Worm (Caenorhabditis elegans) whole organism, L3 larva: ENCODE results near the gene K08A2.2.

Experiments used
- R02D3.7 ChIP-seq: fragments of 150-350 bp; optimal IDR thresholded peaks from 2 replicates; lab custom pipeline; 2014; ENCODE audit warnings: missing biosample characterization, missing genetic modification characterization
- ZK546.5 ChIP-seq: sonication (generic microtip); optimal IDR thresholded peaks from 2 replicates; lab custom pipeline; 2017; ENCODE audit warnings: missing biosample characterization, missing genetic modification characterization
- aly-2 ChIP-seq: fragments of 150-350 bp; optimal IDR thresholded peaks from 2 replicates; lab custom pipeline; 2014; ENCODE audit warnings: missing biosample characterization, missing genetic modification characterization
- ama-1 ChIP-seq: fragments of 150-350 bp; optimal IDR thresholded peaks from 2 replicates; lab custom pipeline; 2018
- ceh-28 ChIP-seq: fragments of 150-350 bp; optimal IDR thresholded peaks from 2 replicates; lab custom pipeline; 2014; ENCODE audit warnings: missing biosample characterization, missing genetic modification reagents, missing genetic modification characterization
- ceh-82 ChIP-seq: fragments of 150-350 bp; optimal IDR thresholded peaks from 2 replicates; lab custom pipeline; 2014; ENCODE audit warnings: missing biosample characterization, missing genetic modification characterization
- daf-12 ChIP-seq: fragments of 150-350 bp; optimal IDR thresholded peaks from 2 replicates; lab custom pipeline; 2014; ENCODE audit warnings: missing biosample characterization, missing genetic modification reagents, missing genetic modification characterization
- egl-5 ChIP-seq: fragments of 150-350 bp; optimal IDR thresholded peaks from 2 replicates; lab custom pipeline; 2017; ENCODE audit warnings: missing biosample characterization, missing genetic modification reagents, missing genetic modification characterization, inconsistent platforms
- elt-1 ChIP-seq: fragments of 150-350 bp; optimal IDR thresholded peaks from 2 replicates; lab custom pipeline; 2014; ENCODE audit warnings: missing biosample characterization, missing genetic modification characterization
- elt-2 ChIP-seq: sonication (generic microtip); optimal IDR thresholded peaks from 2 replicates; lab custom pipeline; 2016; ENCODE audit warnings: missing genetic modification reagents, mild to moderate bottlenecking, missing genetic modification characterization, missing compliant biosample characterization
- elt-3 ChIP-seq, 3 experiments: fragments of 150-350 bp in 1 of 3; sonication (generic microtip) in 2 of 3; optimal IDR thresholded peaks; 2 replicates in 2 of 3; 4 replicates in 1 of 3; lab custom pipeline; 2014 to 2017; ENCODE audit warnings: missing biosample characterization in 3 of 3, missing genetic modification characterization in 3 of 3
- eor-1 ChIP-seq, 2 experiments: fragments of 150-350 bp; optimal IDR thresholded peaks; 2 replicates each; lab custom pipeline; 2014 to 2018; ENCODE audit warnings: missing biosample characterization in 2 of 2, missing genetic modification characterization in 2 of 2
- fkh-2 ChIP-seq: fragments of 150-350 bp; optimal IDR thresholded peaks from 2 replicates; lab custom pipeline; 2014; ENCODE audit warnings: missing biosample characterization, missing genetic modification reagents, missing genetic modification characterization
- fos-1 ChIP-seq: fragments of 150-350 bp; optimal IDR thresholded peaks from 2 replicates; lab custom pipeline; 2014; ENCODE audit warnings: missing biosample characterization, missing genetic modification characterization
- hmg-11 ChIP-seq: sonication (generic microtip); optimal IDR thresholded peaks from 2 replicates; lab custom pipeline; 2016; ENCODE audit warnings: missing genetic modification characterization, missing compliant biosample characterization
- jun-1 ChIP-seq: fragments of 150-350 bp; optimal IDR thresholded peaks from 2 replicates; lab custom pipeline; 2014; ENCODE audit warnings: missing biosample characterization, missing genetic modification reagents, missing genetic modification characterization
- lin-39 ChIP-seq: fragments of 150-350 bp; optimal IDR thresholded peaks from 2 replicates; lab custom pipeline; 2018; ENCODE audit warnings: missing biosample characterization, missing genetic modification reagents, missing genetic modification characterization
- lsy-12 ChIP-seq: sonication (generic microtip); optimal IDR thresholded peaks from 2 replicates; lab custom pipeline; 2016; ENCODE audit warnings: mild to moderate bottlenecking, missing genetic modification characterization, missing compliant biosample characterization
- mdl-1 ChIP-seq: fragments of 150-350 bp; optimal IDR thresholded peaks from 2 replicates; lab custom pipeline; 2014; ENCODE audit warnings: missing biosample characterization, missing genetic modification characterization
- mml-1 ChIP-seq: fragments of 150-350 bp; sonication (generic microtip); optimal IDR thresholded peaks from 3 replicates; lab custom pipeline; 2014; ENCODE audit warnings: missing biosample characterization, missing genetic modification characterization
- nfya-1 ChIP-seq: sonication (generic microtip); optimal IDR thresholded peaks from 2 replicates; lab custom pipeline; 2017; ENCODE audit warnings: missing genetic modification characterization, mild to moderate bottlenecking, missing compliant biosample characterization, antibody characterized with exemption, moderate library complexity; ENCODE audit not compliant: insufficient read depth
- nhr-11 ChIP-seq: fragments of 150-350 bp; optimal IDR thresholded peaks from 2 replicates; lab custom pipeline; 2014; ENCODE audit warnings: missing biosample characterization, missing genetic modification characterization
- nhr-23 ChIP-seq: fragments of 150-350 bp; optimal IDR thresholded peaks from 2 replicates; lab custom pipeline; 2014; ENCODE audit warnings: missing biosample characterization, missing genetic modification reagents, missing genetic modification characterization
- nhr-28 ChIP-seq: fragments of 150-350 bp; optimal IDR thresholded peaks from 2 replicates; lab custom pipeline; 2014; ENCODE audit warnings: missing biosample characterization, missing genetic modification characterization
- nhr-43 ChIP-seq: sonication (generic microtip); optimal IDR thresholded peaks from 2 replicates; lab custom pipeline; 2016; ENCODE audit warnings: mild to moderate bottlenecking, missing genetic modification characterization, missing compliant biosample characterization; ENCODE audit not compliant: poor library complexity, severe bottlenecking
- nhr-67 ChIP-seq: fragments of 150-350 bp; optimal IDR thresholded peaks from 2 replicates; lab custom pipeline; 2014; ENCODE audit warnings: missing biosample characterization, missing genetic modification characterization
- pha-4 ChIP-seq: fragments of 150-350 bp; optimal IDR thresholded peaks from 2 replicates; lab custom pipeline; 2014; ENCODE audit warnings: missing biosample characterization, missing genetic modification reagents, missing genetic modification characterization
- pqm-1 ChIP-seq: fragments of 150-350 bp; optimal IDR thresholded peaks from 2 replicates; lab custom pipeline; 2017; ENCODE audit warnings: missing biosample characterization, missing genetic modification characterization, inconsistent platforms
- sea-2 ChIP-seq: fragments of 150-350 bp; sonication (generic microtip); optimal IDR thresholded peaks from 4 replicates; lab custom pipeline; 2014; ENCODE audit warnings: missing biosample characterization, missing genetic modification reagents, missing genetic modification characterization
- skn-1 ChIP-seq: fragments of 150-350 bp; optimal IDR thresholded peaks from 2 replicates; lab custom pipeline; 2014; ENCODE audit warnings: missing biosample characterization, missing genetic modification characterization
- tbx-2 ChIP-seq: sonication (generic microtip); optimal IDR thresholded peaks from 2 replicates; lab custom pipeline; 2016; ENCODE audit warnings: mild to moderate bottlenecking, missing genetic modification characterization, missing compliant biosample characterization
- unc-39 ChIP-seq: sonication (generic microtip); optimal IDR thresholded peaks from 4 replicates; lab custom pipeline; 2017; ENCODE audit warnings: missing biosample characterization, missing genetic modification characterization
- unc-62 ChIP-seq: fragments of 150-350 bp; sonication (generic microtip); optimal IDR thresholded peaks from 4 replicates; lab custom pipeline; 2014; ENCODE audit warnings: missing biosample characterization, missing genetic modification reagents, missing genetic modification characterization
- zag-1 ChIP-seq: fragments of 150-350 bp; optimal IDR thresholded peaks from 2 replicates; lab custom pipeline; 2014; ENCODE audit warnings: missing biosample characterization, missing genetic modification characterization
- ztf-11 ChIP-seq: fragments of 150-350 bp; optimal IDR thresholded peaks from 2 replicates; lab custom pipeline; 2014; ENCODE audit warnings: missing biosample characterization, missing genetic modification characterization

Gene K08A2.2

DNA sequence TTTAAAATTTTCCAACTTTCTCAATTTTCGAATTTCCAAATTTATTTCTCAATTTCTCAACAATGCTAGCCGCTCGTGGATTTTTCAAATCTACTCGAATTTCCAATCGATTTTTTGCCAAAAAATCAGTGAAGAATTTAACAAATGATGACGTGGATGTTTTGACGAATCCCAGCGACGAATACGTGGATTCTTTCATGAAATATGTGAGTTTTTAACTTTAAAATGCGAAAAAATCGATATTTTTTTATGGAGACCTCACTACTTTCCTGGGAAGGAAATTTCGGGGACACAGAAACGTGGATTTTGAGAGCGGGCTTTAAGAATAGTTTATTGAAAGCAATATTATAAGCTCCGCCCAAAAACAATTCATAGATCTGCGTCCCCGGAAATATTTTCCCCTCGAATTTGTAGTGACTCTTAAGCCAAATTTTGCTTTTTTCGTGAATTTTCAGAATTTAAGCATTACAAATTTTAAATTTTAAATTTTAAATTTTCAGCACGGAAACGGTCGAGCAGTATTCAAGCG, at the start of gene K08A2.2:
Gene K08A2.2 (plus strand): TSS at position 51 of the 529 bp plus-strand sequence.
- TF ChIP-seq unc-62 (GFP tag; lab: Kevin White, UChicago) (no peak), egl-5 (tag; lab: Kevin White, UChicago) (no peak), jun-1 (tag; lab: Kevin White, UChicago) (no peak), unc-39 (tag; lab: Kevin White, UChicago) (no peak), lin-39 (tag; lab: Kevin White, UChicago) (no peak), zag-1 (no peak), eor-1 (tag; optimal IDR thresholded peaks at IDR 0.05; lab: Kevin White, UChicago) (no peak), pqm-1 (tag; lab: Kevin White, UChicago) (no peak), mdl-1 (no peak), ama-1 (lab: Kevin White, UChicago) (no peak), ceh-82 (no peak)

DNA sequence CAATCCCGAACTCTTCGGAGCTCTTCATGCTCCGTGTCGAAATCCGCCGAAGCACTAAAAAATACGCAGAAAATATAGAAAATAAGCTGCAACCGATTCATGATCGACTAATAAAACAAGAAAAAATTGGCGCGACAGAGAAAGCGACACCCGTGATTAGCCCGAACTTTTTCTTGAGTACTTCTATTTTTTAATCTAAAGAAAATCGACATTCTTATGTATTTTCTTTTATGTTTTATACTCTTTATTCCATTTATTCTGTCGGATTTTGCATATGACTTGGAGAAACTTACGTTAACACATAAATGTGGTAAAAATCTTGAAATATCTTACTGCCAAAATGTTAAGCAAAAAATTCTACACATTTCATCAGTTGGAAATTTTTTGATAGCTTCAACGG, 47.4 kb upstream of the K08A2.2 start, which contains the start of the genes irld-50 and irld-49:
Gene irld-50 (minus strand): TSS at position 101 of the 400 bp plus-strand sequence.
Gene irld-49 (plus strand): TSS at position 211 of the 400 bp plus-strand sequence.
- no peak for TF ChIP-seq ceh-28 (tag; lab: Kevin White, UChicago)
- no peak for TF ChIP-seq skn-1
- no peak for TF ChIP-seq ZK546.5 (tag; lab: Kevin White, UChicago)
- no peak for TF ChIP-seq fkh-2
- TF ChIP-seq eor-1 (tag; optimal IDR thresholded peaks at IDR 0.05; lab: Kevin White, UChicago): no peak
- TF ChIP-seq ceh-82: no peak
- TF ChIP-seq hmg-11 (tag; lab: Kevin White, UChicago): no peak
- no peak for TF ChIP-seq ztf-11 (tag; lab: Kevin White, UChicago)
- TF ChIP-seq pqm-1 (tag; lab: Kevin White, UChicago): no peak
- TF ChIP-seq, all 47 proteins: peak for 0

DNA sequence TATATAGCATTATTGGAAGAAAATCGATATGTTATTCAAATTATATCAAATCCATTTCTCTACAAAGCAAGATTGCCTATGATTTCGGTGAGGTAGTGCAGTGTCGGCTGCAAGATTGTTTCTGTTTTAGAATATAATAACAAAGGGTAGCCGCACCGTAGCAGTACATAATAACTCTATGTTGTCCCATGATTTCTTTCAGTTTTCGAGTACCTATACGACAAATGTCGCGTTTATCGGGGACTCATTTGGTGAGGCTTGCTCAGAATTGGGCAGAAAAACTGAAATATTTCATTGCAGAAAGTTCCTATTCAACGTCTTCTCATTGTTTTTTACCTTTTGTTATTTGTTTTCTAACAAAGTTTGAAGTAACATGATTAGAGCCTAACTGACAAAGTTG, 45.0 kb upstream of the K08A2.2 start, which contains the start of gene srw-79:
Gene srw-79 (plus strand): TSS at position 301 of the 400 bp plus-strand sequence.
- TF ChIP-seq unc-39 (tag; lab: Kevin White, UChicago) (no peak), nfya-1 (no peak), elt-3 (tag; optimal IDR thresholded peaks at IDR 0.05; lab: Kevin White, UChicago) (no peak), lin-39 (tag; lab: Kevin White, UChicago) (no peak), elt-2 (tag; lab: Kevin White, UChicago) (no peak), eor-1 (tag; optimal IDR thresholded peaks at IDR 0.05; lab: Kevin White, UChicago) (no peak), aly-2 (tag; lab: Kevin White, UChicago) (no peak), unc-62 (GFP tag; lab: Kevin White, UChicago) (no peak), ZK546.5 (tag; lab: Kevin White, UChicago) (no peak), R02D3.7 (tag; lab: Kevin White, UChicago) (no peak), ceh-82 (no peak), hmg-11 (tag; lab: Kevin White, UChicago) (no peak), ztf-11 (tag; lab: Kevin White, UChicago) (no peak), mml-1 (tag; lab: Kevin White, UChicago) (no peak), pha-4 (no peak), tbx-2 (no peak), ama-1 (lab: Kevin White, UChicago) (no peak), skn-1 (no peak), daf-12 (no peak)

DNA sequence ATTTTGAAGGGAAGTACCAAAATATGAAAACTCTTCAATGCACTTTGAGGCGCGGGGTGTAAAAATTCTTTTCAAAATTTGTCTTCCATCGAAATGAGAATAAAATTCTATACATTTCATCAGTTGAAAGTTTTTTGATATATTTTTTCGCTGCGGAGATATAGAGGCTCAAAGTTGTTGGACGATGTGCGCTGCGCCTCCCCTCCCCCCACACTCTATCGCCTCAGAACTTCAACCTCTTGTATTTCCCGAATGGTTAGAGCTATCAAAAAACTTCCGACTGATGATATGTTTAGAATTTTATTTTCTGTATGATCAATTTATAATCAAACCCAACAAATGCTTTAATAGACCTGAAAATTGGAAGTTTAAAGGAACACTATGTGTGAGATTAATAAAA, 42.8 kb upstream of the K08A2.2 start:
- TF ChIP-seq nhr-28: no peak
- TF ChIP-seq fkh-2: no peak
- TF ChIP-seq lsy-12 (tag; lab: Kevin White, UChicago): no peak
- TF ChIP-seq lin-39 (tag; lab: Kevin White, UChicago): no peak
- no peak for TF ChIP-seq eor-1 (tag; optimal IDR thresholded peaks at IDR 0.05; lab: Kevin White, UChicago)
- no peak for TF ChIP-seq nhr-11 (tag; lab: Kevin White, UChicago)
- TF ChIP-seq nhr-43 (tag; lab: Kevin White, UChicago): no peak
- TF ChIP-seq tbx-2: no peak
- TF ChIP-seq fos-1: no peak
- no peak for TF ChIP-seq nhr-67 (tag; lab: Kevin White, UChicago)
- no peak for TF ChIP-seq sea-2
- no peak for TF ChIP-seq elt-1 (tag; lab: Kevin White, UChicago)
- TF ChIP-seq ZK546.5 (tag; lab: Kevin White, UChicago): no peak
- TF ChIP-seq nhr-23 (tag; lab: Kevin White, UChicago): no peak
